Worm (Caenorhabditis elegans) whole organism, late embryonic: ENCODE data around the gene srw-134.

Experiments
- C08G9.2 ChIP-seq: sonication (generic microtip); optimal IDR thresholded peaks from 2 replicates; lab custom pipeline; 2016; ENCODE audit warnings: mild to moderate bottlenecking, missing genetic modification characterization, moderate library complexity, missing compliant biosample characterization
- F13H6.1 ChIP-seq: sonication (generic microtip); optimal IDR thresholded peaks from 2 replicates; lab custom pipeline; 2016; ENCODE audit warnings: missing genetic modification characterization, missing compliant biosample characterization
- T23F11.4 ChIP-seq: fragments of 200-800 bp; sonication (Bioruptor generic); optimal IDR thresholded peaks from 2 replicates; lab custom pipeline; 2018; ENCODE audit warnings: mild to moderate bottlenecking, missing genetic modification characterization, missing compliant biosample characterization
- Y22D7AL.16 ChIP-seq: sonication (generic microtip); optimal IDR thresholded peaks from 2 replicates; lab custom pipeline; 2016; ENCODE audit warnings: missing genetic modification characterization, missing compliant biosample characterization
- ama-1 ChIP-seq: fragments of 150-350 bp; optimal IDR thresholded peaks from 2 replicates; lab custom pipeline; 2014
- ceh-14 ChIP-seq: sonication (generic microtip); optimal IDR thresholded peaks from 2 replicates; lab custom pipeline; 2016; ENCODE audit warnings: missing genotype, missing genetic modification characterization, missing compliant biosample characterization
- ceh-18 ChIP-seq: sonication (generic microtip); optimal IDR thresholded peaks from 2 replicates; lab custom pipeline; 2016; ENCODE audit warnings: missing genetic modification characterization, missing compliant biosample characterization
- ceh-19 ChIP-seq: fragments of 200-800 bp; sonication (Bioruptor generic); optimal IDR thresholded peaks from 2 replicates; lab custom pipeline; 2018; ENCODE audit warnings: mild to moderate bottlenecking, missing genetic modification characterization, missing compliant biosample characterization
- ceh-2 ChIP-seq: sonication (generic microtip); optimal IDR thresholded peaks from 2 replicates; lab custom pipeline; 2016; ENCODE audit warnings: missing genotype, missing genetic modification characterization, missing compliant biosample characterization
- ceh-24 ChIP-seq: sonication (generic microtip); optimal IDR thresholded peaks from 2 replicates; lab custom pipeline; 2016; ENCODE audit warnings: mild to moderate bottlenecking, missing genetic modification characterization, missing compliant biosample characterization
- ceh-30 ChIP-seq: fragments of 150-350 bp; optimal IDR thresholded peaks from 2 replicates; lab custom pipeline; 2014; ENCODE audit warnings: missing biosample characterization, missing genetic modification characterization
- ceh-31 ChIP-seq: sonication (generic microtip); optimal IDR thresholded peaks from 2 replicates; lab custom pipeline; 2016; ENCODE audit warnings: missing genetic modification characterization, missing compliant biosample characterization
- ceh-45 ChIP-seq: fragments of 200-800 bp; sonication (Bioruptor generic); IDR thresholded peaks from 2 replicates; pipeline ENCODE4 v1.3.6; 2022; ENCODE audit warnings: missing genetic modification reagents, missing genetic modification characterization, missing compliant biosample characterization
- ceh-48 ChIP-seq: sonication (generic microtip); optimal IDR thresholded peaks from 2 replicates; lab custom pipeline; 2016; ENCODE audit warnings: missing genetic modification characterization, inconsistent platforms, missing compliant biosample characterization
- ceh-6 ChIP-seq: fragments of 200-800 bp; sonication (Bioruptor generic); optimal IDR thresholded peaks from 2 replicates; lab custom pipeline; 2018; ENCODE audit warnings: mild to moderate bottlenecking, missing genetic modification characterization, missing compliant biosample characterization
- ceh-9 ChIP-seq: sonication (generic microtip); optimal IDR thresholded peaks from 2 replicates; lab custom pipeline; 2016; ENCODE audit warnings: mild to moderate bottlenecking, missing genetic modification characterization, inconsistent platforms, missing compliant biosample characterization
- dve-1 ChIP-seq: sonication (generic microtip); optimal IDR thresholded peaks from 2 replicates; lab custom pipeline; 2017; ENCODE audit warnings: antibody characterized with exemption, mild to moderate bottlenecking, missing genetic modification characterization, missing compliant biosample characterization
- elt-2 ChIP-seq: sonication (generic microtip); optimal IDR thresholded peaks from 2 replicates; lab custom pipeline; 2016; ENCODE audit warnings: missing genetic modification reagents, missing genetic modification characterization, missing compliant biosample characterization
- fkh-6 ChIP-seq: sonication (generic microtip); optimal IDR thresholded peaks from 2 replicates; lab custom pipeline; 2016; ENCODE audit warnings: missing genetic modification characterization, missing compliant biosample characterization
- gmeb-2 ChIP-seq: sonication (generic microtip); optimal IDR thresholded peaks from 2 replicates; lab custom pipeline; 2016; ENCODE audit warnings: missing genetic modification characterization, inconsistent platforms, missing compliant biosample characterization
- hlh-13 ChIP-seq: fragments of 200-800 bp; sonication (Bioruptor generic); optimal IDR thresholded peaks from 2 replicates; lab custom pipeline; 2018; ENCODE audit warnings: mild to moderate bottlenecking, missing genetic modification characterization, missing compliant biosample characterization
- hlh-6 ChIP-seq: sonication (generic microtip); optimal IDR thresholded peaks from 2 replicates; lab custom pipeline; 2016; ENCODE audit warnings: missing genotype, missing genetic modification characterization, missing compliant biosample characterization
- lim-6 ChIP-seq: sonication (generic microtip); optimal IDR thresholded peaks from 2 replicates; lab custom pipeline; 2016; ENCODE audit warnings: missing genetic modification characterization, missing compliant biosample characterization
- madf-2 ChIP-seq: sonication (generic microtip); optimal IDR thresholded peaks from 2 replicates; lab custom pipeline; 2017; ENCODE audit warnings: missing genetic modification characterization, missing compliant biosample characterization
- nhr-11 ChIP-seq: fragments of 150-350 bp; optimal IDR thresholded peaks from 2 replicates; lab custom pipeline; 2014; ENCODE audit warnings: missing biosample characterization, missing genetic modification characterization
- nhr-232 ChIP-seq: sonication (generic microtip); optimal IDR thresholded peaks from 2 replicates; lab custom pipeline; 2016; ENCODE audit warnings: missing genetic modification characterization, missing compliant biosample characterization
- npax-4 ChIP-seq: sonication (generic microtip); optimal IDR thresholded peaks from 2 replicates; lab custom pipeline; 2016; ENCODE audit warnings: missing genetic modification characterization, missing compliant biosample characterization
- odd-2 ChIP-seq: sonication (generic microtip); optimal IDR thresholded peaks from 2 replicates; lab custom pipeline; 2017; ENCODE audit warnings: antibody characterized with exemption, mild to moderate bottlenecking, missing genetic modification characterization, missing compliant biosample characterization
- pax-1 ChIP-seq: fragments of 150-350 bp; optimal IDR thresholded peaks from 2 replicates; lab custom pipeline; 2014; ENCODE audit warnings: missing biosample characterization, missing genetic modification characterization
- pha-2 ChIP-seq: sonication (generic microtip); optimal IDR thresholded peaks from 2 replicates; lab custom pipeline; 2017; ENCODE audit warnings: mild to moderate bottlenecking, missing genetic modification characterization, missing compliant biosample characterization
- rnt-1 ChIP-seq: sonication (generic microtip); optimal IDR thresholded peaks from 2 replicates; lab custom pipeline; 2016; ENCODE audit warnings: missing genetic modification characterization, missing compliant biosample characterization
- sdc-2 ChIP-seq: sonication (generic microtip); optimal IDR thresholded peaks from 2 replicates; lab custom pipeline; 2016; ENCODE audit warnings: missing genotype, missing genetic modification characterization, missing compliant biosample characterization
- sox-4 ChIP-seq: sonication (generic microtip); optimal IDR thresholded peaks from 2 replicates; lab custom pipeline; 2017; ENCODE audit warnings: mild to moderate bottlenecking, missing genetic modification characterization, inconsistent platforms, missing compliant biosample characterization
- syd-9 ChIP-seq: sonication (generic microtip); optimal IDR thresholded peaks from 2 replicates; lab custom pipeline; 2016; ENCODE audit warnings: mild to moderate bottlenecking, missing genetic modification characterization, moderate library complexity, missing compliant biosample characterization
- tbx-7 ChIP-seq: sonication (generic microtip); optimal IDR thresholded peaks from 2 replicates; lab custom pipeline; 2016; ENCODE audit warnings: missing genotype, missing genetic modification characterization, missing compliant biosample characterization
- unc-3 ChIP-seq, 2 experiments: fragments of 200-800 bp in 1 of 2; sonication (Bioruptor generic) in 1 of 2; sonication (generic microtip) in 1 of 2; conservative IDR thresholded peaks in 1 of 2; optimal IDR thresholded peaks in 1 of 2; 2 replicates each; pipeline versions ENCODE4 v1.3.6 to Lab custom; 2016 to 2022; ENCODE audit warnings: missing compliant biosample characterization in 2 of 2, missing genetic modification characterization in 2 of 2, missing genetic modification reagents in 1 of 2
- unc-55 ChIP-seq: sonication (generic microtip); optimal IDR thresholded peaks from 2 replicates; lab custom pipeline; 2017; ENCODE audit warnings: missing biosample characterization, missing genetic modification reagents, missing genetic modification characterization
- unc-86 ChIP-seq: sonication (generic microtip); optimal IDR thresholded peaks from 2 replicates; lab custom pipeline; 2016; ENCODE audit warnings: missing genetic modification characterization, missing compliant biosample characterization
- zip-5 ChIP-seq: sonication (generic microtip); optimal IDR thresholded peaks from 2 replicates; lab custom pipeline; 2016; ENCODE audit warnings: missing genetic modification characterization, missing compliant biosample characterization

Gene srw-134

ce11 chrV:4125552-4126084 is 13.2 kb upstream of the srw-134 start, which contains the start of gene T05B4.12:
T05B4.12 (minus strand) TSS chrV:4126034.
- TF ChIP-seq lim-6 (tag; lab: Kevin White, UChicago) = no peak
- no peak for TF ChIP-seq ceh-6
- TF ChIP-seq nhr-232 = no peak
- TF ChIP-seq ceh-24 (tag; lab: Kevin White, UChicago) = no peak
- TF ChIP-seq C08G9.2 (tag; lab: Kevin White, UChicago) = no peak
- no peak for TF ChIP-seq rnt-1 (tag; lab: Kevin White, UChicago)
- no peak for TF ChIP-seq unc-86 (tag; lab: Kevin White, UChicago)
- TF ChIP-seq ceh-30 (tag; lab: Kevin White, UChicago) = no peak
- no peak for TF ChIP-seq pha-2 (tag; lab: Kevin White, UChicago)
- TF ChIP-seq syd-9 (tag; lab: Kevin White, UChicago) = no peak
- no peak for TF ChIP-seq odd-2 (tag; lab: Kevin White, UChicago)
- TF ChIP-seq T23F11.4 (GFP tag; lab: Kevin White, UChicago) = no peak
- no peak for TF ChIP-seq hlh-6 (tag; lab: Kevin White, UChicago)
- TF ChIP-seq ama-1 (lab: Kevin White, UChicago) = no peak
- TF ChIP-seq, all 69 proteins: peak for 0

DNA sequence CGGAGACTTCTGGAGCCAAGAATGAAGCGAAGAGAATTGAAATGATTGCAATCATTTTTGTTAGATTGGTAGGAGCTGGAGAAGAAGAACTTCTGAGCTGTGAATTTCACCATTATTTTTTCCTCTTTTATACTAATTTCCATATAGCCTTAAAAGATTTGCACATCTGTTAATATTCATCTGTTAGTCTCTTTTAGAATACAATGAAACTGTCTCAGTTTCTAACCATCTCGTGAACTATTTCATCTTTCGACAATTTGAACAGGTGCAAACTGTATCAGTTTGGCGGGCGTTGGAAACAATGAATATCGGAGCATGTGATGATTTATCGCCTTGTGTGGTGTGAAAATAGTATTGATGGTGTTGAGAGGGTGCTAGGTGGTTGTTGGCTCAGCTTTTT is 10.0 kb upstream of the srw-134 start, which contains the start of gene phat-5:
Gene phat-5 (minus strand): TSS at position 101 of the 400 bp plus-strand sequence.
- no peak for TF ChIP-seq odd-2 (tag; lab: Kevin White, UChicago)
- no peak for TF ChIP-seq syd-9 (tag; lab: Kevin White, UChicago)
- no peak for TF ChIP-seq F13H6.1 (tag; lab: Kevin White, UChicago)
- no peak for TF ChIP-seq fkh-6
- TF ChIP-seq ceh-19 (GFP tag; lab: Kevin White, UChicago) = no peak
- TF ChIP-seq elt-2 (tag; lab: Kevin White, UChicago) = no peak
- no peak for TF ChIP-seq madf-2 (tag; lab: Kevin White, UChicago)
- no peak for TF ChIP-seq ceh-14
- no peak for TF ChIP-seq tbx-7 (tag; lab: Kevin White, UChicago)
- TF ChIP-seq unc-3 (GFP tag; conservative IDR thresholded peaks at IDR 0.05; lab: Robert Waterston, UW) = no peak
- TF ChIP-seq unc-3 (tag; optimal IDR thresholded peaks at IDR 0.05; lab: Kevin White, UChicago) = no peak
- no peak for TF ChIP-seq Y22D7AL.16
- TF ChIP-seq C08G9.2 (tag; lab: Kevin White, UChicago) = no peak
- TF ChIP-seq npax-4 (tag; lab: Kevin White, UChicago) = no peak
- TF ChIP-seq ceh-45 (GFP tag; lab: Robert Waterston, UW) = no peak
- no peak for TF ChIP-seq ceh-18
- TF ChIP-seq gmeb-2 (tag; lab: Kevin White, UChicago) = no peak
- TF ChIP-seq hlh-13 (GFP tag; lab: Kevin White, UChicago) = no peak
- TF ChIP-seq ceh-9 (tag; lab: Kevin White, UChicago) = no peak
- no peak for TF ChIP-seq sox-4 (tag; lab: Kevin White, UChicago)

- TF ChIP-seq dve-1 (tag; lab: Kevin White, UChicago) (no peak), sdc-2 (tag; lab: Kevin White, UChicago) (no peak), pax-1 (tag; lab: Kevin White, UChicago) (no peak), ceh-31 (tag; lab: Kevin White, UChicago) (no peak), odd-2 (tag; lab: Kevin White, UChicago) (no peak), gmeb-2 (tag; lab: Kevin White, UChicago) (no peak), zip-5 (tag; lab: Kevin White, UChicago) (no peak), sox-4 (tag; lab: Kevin White, UChicago) (no peak), unc-55 (no peak), nhr-11 (tag; lab: Kevin White, UChicago) (no peak), unc-3 (GFP tag; conservative IDR thresholded peaks at IDR 0.05; lab: Robert Waterston, UW) (no peak), unc-3 (tag; optimal IDR thresholded peaks at IDR 0.05; lab: Kevin White, UChicago) (no peak), ceh-48 (tag; lab: Kevin White, UChicago) (no peak), rnt-1 (tag; lab: Kevin White, UChicago) (no peak), ceh-2 (no peak)
- TF ChIP-seq, all 69 proteins: peak for 0
Observed at ce11 chrV:4120629-4121028, 8.2 kb upstream of the srw-134 start, which contains the start of gene T05B4.10. T05B4.10 (minus strand) TSS chrV:4120729.
